Fruit fly (Drosophila melanogaster): ENCODE results near the gene CG14860.

The CG14860 gene

DNA sequence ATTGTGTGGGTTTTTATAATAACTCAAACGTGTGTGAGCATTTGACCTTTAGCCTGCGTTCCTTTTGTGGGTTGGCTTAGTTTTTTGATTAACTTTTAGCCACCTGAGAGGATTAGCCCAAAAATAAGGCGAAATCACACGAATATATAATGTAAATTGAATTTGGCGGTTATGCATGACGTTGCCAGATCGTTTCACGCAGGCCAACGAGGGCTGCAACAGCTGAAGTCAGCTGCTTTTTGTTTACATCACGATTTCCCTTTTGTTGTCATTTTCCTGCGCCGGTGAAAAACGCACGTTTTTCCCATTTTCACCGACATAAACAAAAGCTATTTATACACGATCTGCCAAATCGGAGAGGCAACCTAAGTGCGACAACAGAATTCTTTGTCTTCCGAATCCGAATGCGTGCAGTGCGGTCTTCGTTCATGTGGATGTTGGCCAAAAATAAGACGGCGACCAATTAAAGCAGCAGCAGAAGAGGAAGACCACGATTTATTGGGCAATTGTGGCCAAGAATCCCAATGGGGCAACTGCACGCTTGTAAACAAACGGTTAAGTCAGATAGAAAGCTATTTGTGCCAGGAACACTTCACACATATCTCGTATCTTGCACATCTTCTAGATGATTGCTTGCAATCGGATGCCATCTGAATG is 15.2 kb upstream of the CG14860 start, which contains the start of gene CG3631:
Gene CG3631 (plus strand): TSS at position 251 of the 657 bp plus-strand sequence.
- peak; percentile 3 for TF ChIP-seq slp2 (GFP tag; optimal IDR thresholded peaks at IDR 0.05)
- TF ChIP-seq CG33557 (GFP tag; optimal IDR thresholded peaks at IDR 0.05), result no peak
- TF ChIP-seq Med (GFP tag), result peak; percentile 32
- TF ChIP-seq CG32772 (GFP tag; IDR thresholded peaks at IDR 0.05), result no peak
- TF ChIP-seq CG4282 (GFP tag; optimal IDR thresholded peaks at IDR 0.05), result no peak
- peak; percentile 52 for TF ChIP-seq Sin3A (optimal IDR thresholded peaks at IDR 0.05)
- 0 out of 3 replicates have a peak, but pooled peaks have one; percentile 6 for TF ChIP-seq mld (GFP tag; IDR thresholded peaks at IDR 0.05; ENCODE audit: partially characterized antibody)
- TF ChIP-seq Kr (GFP tag; optimal IDR thresholded peaks at IDR 0.05), result no peak
- no peak for TF ChIP-seq Dfd (GFP tag; optimal IDR thresholded peaks at IDR 0.05)
- no peak for TF ChIP-seq scrt (GFP tag; optimal IDR thresholded peaks at IDR 0.05)
- no peak for TF ChIP-seq Gug (GFP tag; IDR thresholded peaks at IDR 0.05)
- no peak for TF ChIP-seq corto (GFP tag; optimal IDR thresholded peaks at IDR 0.05)
- TF ChIP-seq yki (optimal IDR thresholded peaks at IDR 0.05), result no peak
- TF ChIP-seq CG17568 (GFP tag; optimal IDR thresholded peaks at IDR 0.05), result no peak
- TF ChIP-seq bigmax (GFP tag; optimal IDR thresholded peaks at IDR 0.05), result no peak
- TF ChIP-seq tll (GFP tag; optimal IDR thresholded peaks at IDR 0.05), result no peak
- TF ChIP-seq CG18599 (GFP tag; optimal IDR thresholded peaks at IDR 0.05), result no peak
- TF ChIP-seq CG6689 (GFP tag; IDR thresholded peaks at IDR 0.05), result no peak
- no peak for TF ChIP-seq slbo (GFP tag; IDR thresholded peaks at IDR 0.05)
- no peak for TF ChIP-seq CG15269 (tag; optimal IDR thresholded peaks at IDR 0.05)
- no peak for TF ChIP-seq MESR4 (GFP tag; optimal IDR thresholded peaks at IDR 0.05)
- TF ChIP-seq al (GFP tag; IDR thresholded peaks at IDR 0.05), result no peak
- peak; percentile 30 for TF ChIP-seq CG2116 (GFP tag; optimal IDR thresholded peaks at IDR 0.05)
- no peak for TF ChIP-seq CG8359 (GFP tag; optimal IDR thresholded peaks at IDR 0.05; ENCODE audit: borderline replicate concordance)
- TF ChIP-seq CG31365 (tag; optimal IDR thresholded peaks at IDR 0.05), result no peak
- no peak for TF ChIP-seq CG4707 (GFP tag; optimal IDR thresholded peaks at IDR 0.05)
- TF ChIP-seq NFAT (GFP tag; IDR thresholded peaks at IDR 0.05), result no peak
- no peak for TF ChIP-seq Bdp1 (GFP tag; optimal IDR thresholded peaks at IDR 0.05)
- TF ChIP-seq CHES-1-like (GFP tag; optimal IDR thresholded peaks at IDR 0.05), result peak; percentile 55
- peak; percentile 49; the same call in 1 of the 2 replicates for TF ChIP-seq unc-4 (GFP tag; IDR thresholded peaks at IDR 0.05; ENCODE audit: partially characterized antibody)
- TF ChIP-seq CG3838 (GFP tag; optimal IDR thresholded peaks at IDR 0.05), result no peak
- TF ChIP-seq CG17912 (GFP tag; optimal IDR thresholded peaks at IDR 0.05), result no peak
- no peak for TF ChIP-seq CG7556 (GFP tag; optimal IDR thresholded peaks at IDR 0.05)
- TF ChIP-seq CG5953 (GFP tag; IDR thresholded peaks at IDR 0.05), result no peak
- TF ChIP-seq D19A (tag; optimal IDR thresholded peaks at IDR 0.05), result no peak
- TF ChIP-seq CG7928 (GFP tag; optimal IDR thresholded peaks at IDR 0.05), result peak; percentile 96
- no peak for TF ChIP-seq abd-A (tag; optimal IDR thresholded peaks at IDR 0.05)
- no peak for TF ChIP-seq CG2712 (tag; optimal IDR thresholded peaks at IDR 0.05)
- no peak for TF ChIP-seq Dref (GFP tag; IDR thresholded peaks at IDR 0.05)
- TF ChIP-seq CG15514 (GFP tag; optimal IDR thresholded peaks at IDR 0.05), result peak; percentile 26
- TF ChIP-seq Dll (GFP tag; IDR thresholded peaks at IDR 0.05; ENCODE audit: partially characterized antibody), result 0 out of 4 replicates have a peak, but pooled peaks have one; percentile 31
- TF ChIP-seq HLH3B (GFP tag; IDR thresholded peaks at IDR 0.05), result no peak
- no peak for TF ChIP-seq Awh (GFP tag; IDR thresholded peaks at IDR 0.05)
- no peak for TF ChIP-seq Scr (GFP tag; IDR thresholded peaks at IDR 0.05; ENCODE audit: partially characterized antibody)
- no peak for TF ChIP-seq sob (GFP tag; IDR thresholded peaks at IDR 0.05)
- no peak for TF ChIP-seq tup (GFP tag; optimal IDR thresholded peaks at IDR 0.05)
- no peak for TF ChIP-seq CG1647 (GFP tag; optimal IDR thresholded peaks at IDR 0.05)
- 0 out of 2 replicates have a peak, but pooled peaks have one; percentile 14 for TF ChIP-seq sna (GFP tag; IDR thresholded peaks at IDR 0.05; ENCODE audit: partially characterized antibody)
- TF ChIP-seq CG2202 (tag; optimal IDR thresholded peaks at IDR 0.05), result no peak
- TF ChIP-seq CG14710 (tag; optimal IDR thresholded peaks at IDR 0.05), result peak; percentile 44

All from whole organism, embryonic.